Worm (Caenorhabditis elegans) whole organism, late embryonic: ENCODE results near the gene col-169.

ENCODE experiments used
- C38D4.7 ChIP-seq: fragments of 200-800 bp; sonication (Bioruptor generic); optimal IDR thresholded peaks from 2 replicates; lab custom pipeline; 2018; ENCODE audit warnings: mild to moderate bottlenecking, missing genetic modification characterization, moderate library complexity, missing compliant biosample characterization
- K02D7.2 ChIP-seq: sonication (generic microtip); optimal IDR thresholded peaks from 2 replicates; lab custom pipeline; 2017; ENCODE audit warnings: mild to moderate bottlenecking, missing genetic modification characterization, missing compliant biosample characterization
- K09A11.1 ChIP-seq: sonication (generic microtip); optimal IDR thresholded peaks from 2 replicates; lab custom pipeline; 2017; ENCODE audit warnings: antibody characterized with exemption, mild to moderate bottlenecking, missing genetic modification characterization, missing compliant biosample characterization; ENCODE audit not compliant: insufficient read depth
- T23F11.4 ChIP-seq: fragments of 200-800 bp; sonication (Bioruptor generic); optimal IDR thresholded peaks from 2 replicates; lab custom pipeline; 2018; ENCODE audit warnings: mild to moderate bottlenecking, missing genetic modification characterization, missing compliant biosample characterization
- Y22D7AL.16 ChIP-seq: sonication (generic microtip); optimal IDR thresholded peaks from 2 replicates; lab custom pipeline; 2016; ENCODE audit warnings: missing genetic modification characterization, missing compliant biosample characterization
- ama-1 ChIP-seq: fragments of 150-350 bp; optimal IDR thresholded peaks from 2 replicates; lab custom pipeline; 2014
- ceh-18 ChIP-seq: sonication (generic microtip); optimal IDR thresholded peaks from 2 replicates; lab custom pipeline; 2016; ENCODE audit warnings: missing genetic modification characterization, missing compliant biosample characterization
- ceh-22 ChIP-seq: sonication (generic microtip); optimal IDR thresholded peaks from 2 replicates; lab custom pipeline; 2017; ENCODE audit warnings: missing biosample characterization, missing genetic modification characterization
- ceh-24 ChIP-seq: sonication (generic microtip); optimal IDR thresholded peaks from 2 replicates; lab custom pipeline; 2016; ENCODE audit warnings: mild to moderate bottlenecking, missing genetic modification characterization, missing compliant biosample characterization
- ceh-30 ChIP-seq: fragments of 150-350 bp; optimal IDR thresholded peaks from 2 replicates; lab custom pipeline; 2014; ENCODE audit warnings: missing biosample characterization, missing genetic modification characterization
- ceh-31 ChIP-seq: sonication (generic microtip); optimal IDR thresholded peaks from 2 replicates; lab custom pipeline; 2016; ENCODE audit warnings: missing genetic modification characterization, missing compliant biosample characterization
- ceh-45 ChIP-seq: fragments of 200-800 bp; sonication (Bioruptor generic); IDR thresholded peaks from 2 replicates; pipeline ENCODE4 v1.3.6; 2022; ENCODE audit warnings: missing genetic modification reagents, missing genetic modification characterization, missing compliant biosample characterization
- ceh-48 ChIP-seq: sonication (generic microtip); optimal IDR thresholded peaks from 2 replicates; lab custom pipeline; 2016; ENCODE audit warnings: missing genetic modification characterization, inconsistent platforms, missing compliant biosample characterization
- che-1 ChIP-seq: sonication (generic microtip); optimal IDR thresholded peaks from 2 replicates; lab custom pipeline; 2016; ENCODE audit warnings: mild to moderate bottlenecking, missing genetic modification characterization, missing compliant biosample characterization
- dmd-4 ChIP-seq: sonication (generic microtip); optimal IDR thresholded peaks from 2 replicates; lab custom pipeline; 2016; ENCODE audit warnings: borderline replicate concordance, missing genetic modification characterization, missing compliant biosample characterization
- elt-4 ChIP-seq: sonication (generic microtip); optimal IDR thresholded peaks from 2 replicates; lab custom pipeline; 2016; ENCODE audit warnings: missing genetic modification characterization, missing compliant biosample characterization
- eyg-1 ChIP-seq: sonication (generic microtip); optimal IDR thresholded peaks from 2 replicates; lab custom pipeline; 2016; ENCODE audit warnings: missing genotype, missing genetic modification characterization, missing compliant biosample characterization
- fkh-10 ChIP-seq: fragments of 150-350 bp; optimal IDR thresholded peaks from 2 replicates; lab custom pipeline; 2014; ENCODE audit warnings: missing biosample characterization, missing genetic modification reagents, missing genetic modification characterization
- gmeb-2 ChIP-seq: sonication (generic microtip); optimal IDR thresholded peaks from 2 replicates; lab custom pipeline; 2016; ENCODE audit warnings: missing genetic modification characterization, inconsistent platforms, missing compliant biosample characterization
- hlh-15 ChIP-seq: sonication (generic microtip); optimal IDR thresholded peaks from 2 replicates; lab custom pipeline; 2016; ENCODE audit warnings: missing genetic modification characterization, missing compliant biosample characterization
- hlh-30 ChIP-seq: sonication (generic microtip); optimal IDR thresholded peaks from 2 replicates; lab custom pipeline; 2017; ENCODE audit warnings: antibody characterized with exemption, missing genetic modification characterization, missing compliant biosample characterization; ENCODE audit not compliant: insufficient read depth
- hlh-8 ChIP-seq: sonication (generic microtip); optimal IDR thresholded peaks from 2 replicates; lab custom pipeline; 2016; ENCODE audit warnings: missing genotype, missing genetic modification characterization, missing compliant biosample characterization
- lim-6 ChIP-seq: sonication (generic microtip); optimal IDR thresholded peaks from 2 replicates; lab custom pipeline; 2016; ENCODE audit warnings: missing genetic modification characterization, missing compliant biosample characterization
- mec-3 ChIP-seq: sonication (generic microtip); optimal IDR thresholded peaks from 2 replicates; lab custom pipeline; 2016; ENCODE audit warnings: borderline replicate concordance, missing genetic modification characterization, missing compliant biosample characterization
- nhr-11 ChIP-seq: fragments of 150-350 bp; optimal IDR thresholded peaks from 2 replicates; lab custom pipeline; 2014; ENCODE audit warnings: missing biosample characterization, missing genetic modification characterization
- nhr-232 ChIP-seq: sonication (generic microtip); optimal IDR thresholded peaks from 2 replicates; lab custom pipeline; 2016; ENCODE audit warnings: missing genetic modification characterization, missing compliant biosample characterization
- npax-4 ChIP-seq: sonication (generic microtip); optimal IDR thresholded peaks from 2 replicates; lab custom pipeline; 2016; ENCODE audit warnings: missing genetic modification characterization, missing compliant biosample characterization
- odd-2 ChIP-seq: sonication (generic microtip); optimal IDR thresholded peaks from 2 replicates; lab custom pipeline; 2017; ENCODE audit warnings: antibody characterized with exemption, mild to moderate bottlenecking, missing genetic modification characterization, missing compliant biosample characterization
- pax-1 ChIP-seq: fragments of 150-350 bp; optimal IDR thresholded peaks from 2 replicates; lab custom pipeline; 2014; ENCODE audit warnings: missing biosample characterization, missing genetic modification characterization
- pha-4 ChIP-seq: fragments of 150-350 bp; optimal IDR thresholded peaks from 2 replicates; lab custom pipeline; 2018; ENCODE audit warnings: missing biosample characterization, missing genetic modification reagents, missing genetic modification characterization
- pqm-1 ChIP-seq: sonication (generic microtip); optimal IDR thresholded peaks from 2 replicates; lab custom pipeline; 2016; ENCODE audit warnings: missing genetic modification characterization, missing compliant biosample characterization
- sdc-2 ChIP-seq: sonication (generic microtip); optimal IDR thresholded peaks from 2 replicates; lab custom pipeline; 2016; ENCODE audit warnings: missing genotype, missing genetic modification characterization, missing compliant biosample characterization
- tbx-2 ChIP-seq: sonication (generic microtip); optimal IDR thresholded peaks from 2 replicates; lab custom pipeline; 2016; ENCODE audit warnings: missing genetic modification characterization, missing compliant biosample characterization
- unc-86 ChIP-seq: sonication (generic microtip); optimal IDR thresholded peaks from 2 replicates; lab custom pipeline; 2016; ENCODE audit warnings: missing genetic modification characterization, missing compliant biosample characterization
- zip-5 ChIP-seq: sonication (generic microtip); optimal IDR thresholded peaks from 2 replicates; lab custom pipeline; 2016; ENCODE audit warnings: missing genetic modification characterization, missing compliant biosample characterization
- ztf-16 ChIP-seq: sonication (generic microtip); optimal IDR thresholded peaks from 2 replicates; lab custom pipeline; 2017; ENCODE audit warnings: missing genetic modification characterization, missing compliant biosample characterization

The col-169 gene

DNA sequence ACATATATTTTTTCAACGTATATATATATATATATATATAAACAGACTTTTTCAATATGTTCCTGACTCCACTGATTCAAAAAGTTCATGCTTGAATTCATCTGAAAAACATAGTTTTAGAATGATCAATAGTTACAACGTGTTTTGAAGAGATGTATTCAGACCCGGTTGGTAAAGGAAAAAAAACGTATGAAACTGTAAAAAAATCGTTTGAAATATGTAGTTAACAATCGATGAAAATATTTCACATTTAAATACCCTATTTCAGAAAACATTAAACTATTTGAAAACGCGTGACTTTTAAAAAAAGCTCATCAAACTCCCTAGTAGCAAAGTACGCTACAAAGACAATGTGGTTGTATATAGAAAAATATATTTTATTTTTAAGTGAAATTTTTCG lies 31.7 kb downstream of the col-169 start, which contains the start of gene C03B1.14:
Gene C03B1.14 (minus strand): TSS at position 101 of the 400 bp plus-strand sequence.
- TF ChIP-seq odd-2 (tag; lab: Kevin White, UChicago) (no peak), K02D7.2 (tag; lab: Kevin White, UChicago) (no peak), nhr-232 (tag; lab: Kevin White, UChicago) (no peak), gmeb-2 (tag; lab: Kevin White, UChicago) (no peak), hlh-15 (no peak), pqm-1 (tag; lab: Kevin White, UChicago) (no peak), ceh-31 (tag; lab: Kevin White, UChicago) (no peak), nhr-11 (tag; lab: Kevin White, UChicago) (no peak), T23F11.4 (no peak)

DNA sequence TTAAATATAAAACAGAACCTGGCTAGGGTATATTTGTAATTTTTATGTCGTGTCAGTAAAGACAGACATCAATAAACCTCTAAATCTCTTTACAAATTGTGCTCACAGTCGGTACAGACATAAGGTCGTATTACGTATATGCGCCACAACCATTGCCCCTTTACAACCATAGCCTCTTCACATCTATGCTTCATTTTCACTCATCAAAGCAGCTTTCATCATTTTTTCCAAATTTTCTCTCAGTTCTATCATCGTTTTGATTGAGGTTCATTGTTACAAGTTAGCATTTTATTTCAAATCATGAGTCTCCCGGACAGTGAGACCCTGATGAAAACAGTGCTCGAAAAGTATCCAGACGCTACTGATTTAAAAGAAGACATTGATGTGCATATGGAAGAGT lies 35.2 kb downstream of the col-169 start, which contains the start of gene C03B1.4:
Gene C03B1.4 (plus strand): TSS at position 301 of the 400 bp plus-strand sequence.
- TF ChIP-seq unc-86 (tag; lab: Kevin White, UChicago): no peak
- TF ChIP-seq pax-1 (tag; lab: Kevin White, UChicago): no peak
- TF ChIP-seq K09A11.1 (tag; lab: Kevin White, UChicago): no peak
- TF ChIP-seq C38D4.7 (GFP tag; lab: Kevin White, UChicago): no peak
- TF ChIP-seq ceh-30 (tag; lab: Kevin White, UChicago): no peak
- TF ChIP-seq hlh-8 (tag; lab: Kevin White, UChicago): no peak
- TF ChIP-seq sdc-2: no peak
- no peak for TF ChIP-seq ztf-16 (tag; lab: Kevin White, UChicago)
- TF ChIP-seq zip-5 (tag; lab: Kevin White, UChicago): no peak
- TF ChIP-seq Y22D7AL.16 (tag; lab: Kevin White, UChicago): no peak
- TF ChIP-seq dmd-4 (tag; lab: Kevin White, UChicago): no peak
- no peak for TF ChIP-seq che-1 (tag; lab: Kevin White, UChicago)
- no peak for TF ChIP-seq pqm-1 (tag; lab: Kevin White, UChicago)

ce11 chrX:6365715-6366114 lies 36.8 kb downstream of the col-169 start, which contains the start of gene C03B1.3:
C03B1.3 (plus strand) TSS chrX:6366015.
- no peak for TF ChIP-seq ama-1
- TF ChIP-seq mec-3: no peak
- no peak for TF ChIP-seq lim-6 (tag; lab: Kevin White, UChicago)
- TF ChIP-seq hlh-30 (tag; lab: Kevin White, UChicago): no peak
- no peak for TF ChIP-seq eyg-1 (tag; lab: Kevin White, UChicago)
- no peak for TF ChIP-seq ceh-24 (tag; lab: Kevin White, UChicago)
- TF ChIP-seq pax-1 (tag; lab: Kevin White, UChicago): no peak
- no peak for TF ChIP-seq ceh-30 (tag; lab: Kevin White, UChicago)
- no peak for TF ChIP-seq ceh-22
- TF ChIP-seq elt-4 (tag; lab: Kevin White, UChicago): no peak
- TF ChIP-seq, all 69 proteins: peak for 0

DNA sequence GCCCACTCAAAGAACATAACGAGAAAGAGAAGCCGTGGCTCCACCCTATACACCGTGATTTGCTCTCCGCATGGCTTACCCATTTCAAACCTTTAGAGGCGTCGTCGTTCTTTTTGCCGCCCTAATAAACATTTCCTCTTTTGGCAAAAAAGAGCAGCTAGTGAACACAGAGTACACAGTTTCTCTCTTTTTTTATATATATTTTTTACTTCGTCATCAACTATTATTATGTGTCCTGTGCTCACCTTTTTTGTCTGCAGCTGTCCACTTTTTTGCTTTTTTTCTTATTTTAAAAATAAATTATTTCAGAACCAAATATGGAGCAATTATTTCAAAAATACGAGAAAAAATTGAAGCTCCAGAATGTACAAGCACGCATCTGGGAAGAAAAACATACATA lies 40.8 kb downstream of the col-169 start, which contains the start of gene C03B1.2:
Gene C03B1.2 (plus strand): TSS at position 301 of the 400 bp plus-strand sequence.
- TF ChIP-seq T23F11.4 (no peak), K02D7.2 (tag; lab: Kevin White, UChicago) (no peak), zip-5 (tag; lab: Kevin White, UChicago) (no peak), hlh-8 (tag; lab: Kevin White, UChicago) (no peak), unc-86 (tag; lab: Kevin White, UChicago) (no peak), lim-6 (tag; lab: Kevin White, UChicago) (no peak), ceh-31 (tag; lab: Kevin White, UChicago) (no peak), pha-4 (tag; lab: Kevin White, UChicago) (no peak), npax-4 (tag; lab: Kevin White, UChicago) (no peak), eyg-1 (tag; lab: Kevin White, UChicago) (no peak), ceh-18 (tag; lab: Kevin White, UChicago) (no peak), ceh-48 (tag; lab: Kevin White, UChicago) (no peak), tbx-2 (tag; lab: Kevin White, UChicago) (no peak), ceh-45 (GFP tag; lab: Robert Waterston, UW) (no peak), dmd-4 (tag; lab: Kevin White, UChicago) (no peak), sdc-2 (no peak), fkh-10 (GFP tag; lab: Kevin White, UChicago) (no peak)
